Fruit fly (Drosophila melanogaster) whole organism, embryonic: ENCODE data around the gene Dh31.
A peak's percentile ranks its signal among the peaks of the same experiment; 100 is the strongest.

Experiments used
- Atf3 ChIP-seq: fragments of 200-800 bp; sonication (Bioruptor generic); optimal IDR thresholded peaks from 3 replicates; lab custom pipeline; 2016; ENCODE audit warnings: missing biosample characterization, missing genetic modification characterization
- Atf6 ChIP-seq: fragments of 200-800 bp; sonication (Bioruptor generic); IDR thresholded peaks from 2 replicates; pipeline ENCODE4 v1.3.6; 2022; ENCODE audit warnings: missing biosample characterization, missing genetic modification characterization
- CG10543 ChIP-seq: fragments of 200-800 bp; sonication (Bioruptor generic); optimal IDR thresholded peaks from 3 replicates; lab custom pipeline; 2017; ENCODE audit warnings: missing biosample characterization, mild to moderate bottlenecking, missing genetic modification characterization, moderate library complexity
- CG11093 ChIP-seq: fragments of 200-800 bp; sonication (Bioruptor generic); IDR thresholded peaks from 3 replicates; pipeline ENCODE4 v1.3.6; 2022; ENCODE audit warnings: missing biosample characterization, missing genetic modification characterization
- CG11456 ChIP-seq: fragments of 200-800 bp; sonication (Bioruptor generic); IDR thresholded peaks from 3 replicates; pipeline ENCODE4 v1.3.6; 2022; ENCODE audit warnings: missing biosample characterization, missing genetic modification characterization
- CG11696 ChIP-seq: fragments of 200-800 bp; sonication (Bioruptor generic); IDR thresholded peaks from 2 replicates; pipeline ENCODE4 v1.3.6; 2022; ENCODE audit warnings: missing biosample characterization, missing genetic modification characterization
- CG12942 ChIP-seq: fragments of 200-800 bp; sonication (Bioruptor generic); optimal IDR thresholded peaks from 3 replicates; lab custom pipeline; 2016; ENCODE audit warnings: missing biosample characterization, missing genetic modification characterization
- CG14667 ChIP-seq: fragments of 200-800 bp; sonication (Bioruptor generic); IDR thresholded peaks from 2 replicates; pipeline ENCODE4 v1.3.6; 2022; ENCODE audit warnings: missing biosample characterization, missing genetic modification characterization
- CG14965 ChIP-seq: fragments of 200-800 bp; sonication (Bioruptor generic); optimal IDR thresholded peaks from 2 replicates; lab custom pipeline; 2016; ENCODE audit warnings: missing biosample characterization, missing genetic modification characterization, borderline replicate concordance
- CG15073 ChIP-seq: fragments of 200-800 bp; sonication (Bioruptor generic); optimal IDR thresholded peaks from 2 replicates; lab custom pipeline; 2016; ENCODE audit warnings: missing biosample characterization, missing genetic modification characterization
- CG17328 ChIP-seq: fragments of 200-800 bp; sonication (Bioruptor generic); IDR thresholded peaks from 2 replicates; pipeline ENCODE4 v1.3.6; 2022; ENCODE audit warnings: missing biosample characterization, missing genetic modification characterization
- CG1832 ChIP-seq: fragments of 200-800 bp; sonication (Bioruptor generic); optimal IDR thresholded peaks from 2 replicates; lab custom pipeline; 2017; ENCODE audit warnings: missing biosample characterization, mild to moderate bottlenecking, missing genetic modification characterization, inconsistent platforms
- CG30020 ChIP-seq: fragments of 200-800 bp; optimal IDR thresholded peaks from 2 replicates; lab custom pipeline; 2019; ENCODE audit warnings: missing biosample characterization, mild to moderate bottlenecking, missing genetic modification characterization, moderate library complexity
- CG3065 ChIP-seq: fragments of 200-800 bp; sonication (Bioruptor generic); optimal IDR thresholded peaks from 2 replicates; lab custom pipeline; 2016; ENCODE audit warnings: missing biosample characterization, missing genetic modification characterization
- CG31365 ChIP-seq: fragments of 200-800 bp; sonication (Bioruptor generic); optimal IDR thresholded peaks from 2 replicates; lab custom pipeline; 2018; ENCODE audit warnings: missing biosample characterization, mild to moderate bottlenecking, missing genetic modification characterization
- CG33557 ChIP-seq: fragments of 200-800 bp; sonication (Bioruptor generic); optimal IDR thresholded peaks from 2 replicates; lab custom pipeline; 2019; ENCODE audit warnings: missing biosample characterization, mild to moderate bottlenecking, missing genetic modification characterization, moderate library complexity
- CG34224 ChIP-seq: fragments of 200-800 bp; sonication (Bioruptor generic); IDR thresholded peaks from 3 replicates; pipeline ENCODE4 v1.3.6; 2022; ENCODE audit warnings: missing biosample characterization, missing genetic modification characterization; ENCODE audit not compliant: partially characterized antibody
- CG4360 ChIP-seq: fragments of 200-800 bp; sonication (Bioruptor generic); IDR thresholded peaks from 2 replicates; pipeline ENCODE4 v1.3.6; 2022; ENCODE audit warnings: missing biosample characterization, missing genetic modification characterization
- CG43689 ChIP-seq: fragments of 200-800 bp; sonication (Bioruptor generic); IDR thresholded peaks from 2 replicates; pipeline ENCODE4 v1.3.6; 2022; ENCODE audit warnings: missing biosample characterization, missing genetic modification characterization
- CG5180 ChIP-seq: fragments of 200-800 bp; sonication (Bioruptor generic); optimal IDR thresholded peaks from 3 replicates; lab custom pipeline; 2017; ENCODE audit warnings: missing biosample characterization, missing genetic modification characterization, mild to moderate bottlenecking, moderate library complexity, missing genetic modification reagents
- CG6254 ChIP-seq: fragments of 200-800 bp; sonication (Bioruptor generic); optimal IDR thresholded peaks from 3 replicates; lab custom pipeline; 2017; ENCODE audit warnings: mild to moderate bottlenecking, missing biosample characterization, missing genetic modification reagents, missing genetic modification characterization
- CG6272 ChIP-seq: fragments of 200-800 bp; sonication (Bioruptor generic); IDR thresholded peaks from 2 replicates; pipeline ENCODE4 v1.3.6; 2022; ENCODE audit warnings: missing biosample characterization, missing genetic modification characterization
- CG6654 ChIP-seq: fragments of 200-800 bp; sonication (Bioruptor generic); optimal IDR thresholded peaks from 2 replicates; lab custom pipeline; 2017; ENCODE audit warnings: missing biosample characterization, mild to moderate bottlenecking, missing genetic modification characterization
- CG9609 ChIP-seq: fragments of 200-800 bp; sonication (Bioruptor generic); optimal IDR thresholded peaks from 3 replicates; lab custom pipeline; 2016; ENCODE audit warnings: missing biosample characterization, missing genetic modification characterization
- Hr78 ChIP-seq, 2 experiments: fragments of 200-800 bp in 1 of 2; fragments of >200 bp in 1 of 2; sonication (Bioruptor generic) in 1 of 2; optimal IDR thresholded peaks; 2 replicates each; lab custom pipeline; 2017 to 2019; ENCODE audit warnings: missing biosample characterization in 2 of 2, missing genetic modification characterization in 2 of 2, mild to moderate bottlenecking in 1 of 2, moderate library complexity in 1 of 2
- Mad ChIP-seq: fragments of 200-800 bp; sonication (Bioruptor generic); optimal IDR thresholded peaks from 2 replicates; lab custom pipeline; 2016; ENCODE audit warnings: missing biosample characterization, missing genetic modification characterization
- NK7.1 ChIP-seq: fragments of 200-800 bp; sonication (Bioruptor generic); optimal IDR thresholded peaks from 3 replicates; lab custom pipeline; 2016; ENCODE audit warnings: missing biosample characterization, missing genetic modification characterization
- Nf-YC ChIP-seq: fragments of 200-800 bp; optimal IDR thresholded peaks from 3 replicates; lab custom pipeline; 2019; ENCODE audit warnings: missing biosample characterization, mild to moderate bottlenecking, missing genetic modification characterization, moderate library complexity
- Oli ChIP-seq: fragments of 200-800 bp; sonication (Bioruptor generic); optimal IDR thresholded peaks from 2 replicates; lab custom pipeline; 2018; ENCODE audit warnings: missing biosample characterization, mild to moderate bottlenecking, missing genetic modification characterization, moderate library complexity
- Ptx1 ChIP-seq: fragments of 200-800 bp; sonication (Bioruptor generic); IDR thresholded peaks from 2 replicates; pipeline ENCODE4 v1.3.6; 2022; ENCODE audit warnings: missing biosample characterization, missing genetic modification characterization
- Sin3A ChIP-seq: fragments of >200 bp; optimal IDR thresholded peaks from 2 replicates; lab custom pipeline; 2018
- al ChIP-seq: fragments of 200-800 bp; sonication (Bioruptor generic); IDR thresholded peaks from 2 replicates; pipeline ENCODE4 v1.3.6; 2022; ENCODE audit warnings: missing biosample characterization, missing genetic modification characterization
- az2 ChIP-seq: fragments of 200-800 bp; sonication (Bioruptor generic); optimal IDR thresholded peaks from 3 replicates; lab custom pipeline; 2016; ENCODE audit warnings: missing biosample characterization, missing genetic modification characterization
- bcd ChIP-seq: fragments of 200-800 bp; sonication (Bioruptor generic); optimal IDR thresholded peaks from 2 replicates; lab custom pipeline; 2017; ENCODE audit warnings: missing biosample characterization, mild to moderate bottlenecking, missing genetic modification characterization
- cato ChIP-seq: fragments of 200-800 bp; sonication (Bioruptor generic); optimal IDR thresholded peaks from 2 replicates; lab custom pipeline; 2016; ENCODE audit warnings: missing biosample characterization, missing genetic modification characterization, borderline replicate concordance
- dati ChIP-seq: fragments of 200-800 bp; sonication (Bioruptor generic); IDR thresholded peaks from 2 replicates; pipeline ENCODE4 v1.3.6; 2022; ENCODE audit warnings: missing biosample characterization, missing genetic modification characterization
- exex ChIP-seq: fragments of 200-800 bp; sonication (Bioruptor generic); optimal IDR thresholded peaks from 4 replicates; lab custom pipeline; 2018; ENCODE audit warnings: missing biosample characterization, mild to moderate bottlenecking, missing genetic modification characterization, moderate library complexity
- fd102C ChIP-seq: fragments of 200-800 bp; sonication (Bioruptor generic); optimal IDR thresholded peaks from 2 replicates; lab custom pipeline; 2018; ENCODE audit warnings: missing biosample characterization, mild to moderate bottlenecking, missing genetic modification characterization, moderate library complexity
- fd3F ChIP-seq: fragments of 200-800 bp; sonication (Bioruptor generic); optimal IDR thresholded peaks from 2 replicates; lab custom pipeline; 2018; ENCODE audit warnings: missing biosample characterization, mild to moderate bottlenecking, missing genetic modification characterization, moderate library complexity
- ftz-f1 ChIP-seq: fragments of 200-800 bp; sonication (Bioruptor generic); optimal IDR thresholded peaks from 2 replicates; lab custom pipeline; 2016; ENCODE audit warnings: missing biosample characterization, missing genetic modification characterization
- gce ChIP-seq: fragments of 200-800 bp; sonication (Bioruptor generic); IDR thresholded peaks from 3 replicates; pipeline ENCODE4 v1.3.6; 2022; ENCODE audit warnings: missing biosample characterization, missing genetic modification characterization
- gsb ChIP-seq: fragments of 200-800 bp; sonication (Bioruptor generic); IDR thresholded peaks from 2 replicates; pipeline ENCODE4 v1.3.6; 2022; ENCODE audit warnings: missing biosample characterization, missing genetic modification characterization
- h ChIP-seq: fragments of >200 bp; optimal IDR thresholded peaks from 2 replicates; lab custom pipeline; 2017
- lab ChIP-seq: fragments of 200-800 bp; sonication (Bioruptor generic); optimal IDR thresholded peaks from 3 replicates; lab custom pipeline; 2017; ENCODE audit warnings: missing biosample characterization, missing genetic modification characterization, mild to moderate bottlenecking, moderate library complexity, missing genetic modification reagents
- pnt ChIP-seq: fragments of 200-800 bp; sonication (Bioruptor generic); optimal IDR thresholded peaks from 3 replicates; lab custom pipeline; 2016; ENCODE audit warnings: missing biosample characterization, missing genetic modification characterization
- pum ChIP-seq: fragments of 200-800 bp; sonication (Bioruptor generic); optimal IDR thresholded peaks from 2 replicates; lab custom pipeline; 2016; ENCODE audit warnings: missing biosample characterization, missing genetic modification characterization
- rib ChIP-seq: fragments of 200-800 bp; sonication (Bioruptor generic); IDR thresholded peaks from 2 replicates; pipeline ENCODE4 v1.3.6; 2022; ENCODE audit warnings: missing biosample characterization, missing genetic modification characterization
- tin ChIP-seq: fragments of 200-800 bp; sonication (Bioruptor generic); optimal IDR thresholded peaks from 3 replicates; lab custom pipeline; 2016; ENCODE audit warnings: missing biosample characterization, missing genetic modification characterization
- tx ChIP-seq: fragments of 200-800 bp; sonication (Bioruptor generic); optimal IDR thresholded peaks from 2 replicates; lab custom pipeline; 2016; ENCODE audit warnings: missing biosample characterization, missing genetic modification characterization

The Dh31 gene

dm6 chr2L:8463144-8464106 lies 43.2 kb downstream of the Dh31 start, which contains the start of gene Agpat2 (continued):
- TF ChIP-seq CG6654 (GFP tag; lab: Kevin White, UChicago) (peak; percentile 65), h (lab: Kevin White, UChicago) (no peak), CG14965 (GFP tag; lab: Kevin White, UChicago) (no peak), gsb (GFP tag; lab: Robert Waterston, UW) (no peak; the same call in 1 of the 2 replicates), az2 (GFP tag; lab: Kevin White, UChicago) (peak; percentile 89), pum (GFP tag; lab: Kevin White, UChicago) (peak; percentile 70), al (no peak), Hr78 (GFP tag; optimal IDR thresholded peaks at IDR 0.05; lab: Kevin White, UChicago) (no peak), CG12942 (GFP tag; lab: Kevin White, UChicago) (peak; percentile 79), exex (tag; lab: Kevin White, UChicago) (peak; percentile 16), tin (GFP tag; lab: Kevin White, UChicago) (peak; percentile 81), bcd (GFP tag; lab: Kevin White, UChicago) (peak; percentile 83), CG6254 (GFP tag; lab: Kevin White, UChicago) (peak; percentile 79), CG6272 (GFP tag; lab: Robert Waterston, UW) (peak; percentile 45), pnt (GFP tag; lab: Kevin White, UChicago) (peak; percentile 83), tx (GFP tag; lab: Kevin White, UChicago) (peak; percentile 75), CG9609 (peak; percentile 76), ftz-f1 (no peak), CG17328 (GFP tag; lab: Robert Waterston, UW) (peak; percentile 79), Nf-YC (tag; lab: Kevin White, UChicago) (peak; percentile 52), Ptx1 (GFP tag; lab: Robert Waterston, UW) (peak; percentile 82), CG10543 (GFP tag; lab: Kevin White, UChicago) (peak; percentile 67), CG14667 (GFP tag; lab: Robert Waterston, UW) (peak; percentile 52), fd102C (GFP tag; lab: Kevin White, UChicago) (no peak), CG3065 (GFP tag; lab: Kevin White, UChicago) (no peak), CG30020 (tag; lab: Kevin White, UChicago) (peak; percentile 27), Mad (peak; percentile 71), Atf3 (GFP tag; lab: Kevin White, UChicago) (peak; percentile 59), CG5180 (GFP tag; lab: Kevin White, UChicago) (peak; percentile 63), CG4360 (GFP tag; lab: Robert Waterston, UW) (peak; percentile 87), Sin3A (lab: Kevin White, UChicago) (no peak), CG34224 (no peak), CG33557 (GFP tag; lab: Kevin White, UChicago) (peak; percentile 65), Oli (peak; percentile 88), gce (GFP tag; lab: Robert Waterston, UW) (peak; percentile 74; the same call in 2 of the 3 replicates), rib (0 out of 2 replicates have a peak, but pooled peaks have one; percentile 21), CG43689 (GFP tag; lab: Robert Waterston, UW) (no peak), Atf6 (GFP tag; lab: Robert Waterston, UW) (peak; percentile 73), CG31365 (tag; lab: Kevin White, UChicago) (peak; percentile 52), CG11696 (peak; percentile 64), cato (GFP tag; lab: Kevin White, UChicago) (peak; percentile 67), CG11093 (GFP tag; lab: Robert Waterston, UW) (peak; percentile 45; the same call in 1 of the 3 replicates), lab (GFP tag; lab: Kevin White, UChicago) (peak; percentile 93), CG15073 (GFP tag; lab: Kevin White, UChicago) (peak; percentile 21), dati (GFP tag; lab: Robert Waterston, UW) (no peak), CG1832 (no peak), CG11456 (GFP tag; lab: Robert Waterston, UW) (peak; percentile 68; the same call in 2 of the 3 replicates), fd3F (GFP tag; lab: Kevin White, UChicago) (peak; percentile 75), NK7.1 (GFP tag; lab: Kevin White, UChicago) (peak; percentile 58)
